Worm (Caenorhabditis elegans) whole organism, L3 larva: Measurements from ENCODE around the gene Y110A2AL.2.

ENCODE experiments used
- ZK546.5 ChIP-seq: sonication (generic microtip); optimal IDR thresholded peaks from 2 replicates; lab custom pipeline; 2017; ENCODE audit warnings: missing biosample characterization, missing genetic modification characterization
- ama-1 ChIP-seq: fragments of 150-350 bp; optimal IDR thresholded peaks from 2 replicates; lab custom pipeline; 2018
- ceh-28 ChIP-seq: fragments of 150-350 bp; optimal IDR thresholded peaks from 2 replicates; lab custom pipeline; 2014; ENCODE audit warnings: missing biosample characterization, missing genetic modification reagents, missing genetic modification characterization
- eor-1 ChIP-seq, 2 experiments: fragments of 150-350 bp; optimal IDR thresholded peaks; 2 replicates each; lab custom pipeline; 2014 to 2018; ENCODE audit warnings: missing biosample characterization in 2 of 2, missing genetic modification characterization in 2 of 2
- fkh-10 ChIP-seq: sonication (generic microtip); optimal IDR thresholded peaks from 2 replicates; lab custom pipeline; 2017; ENCODE audit warnings: missing biosample characterization, missing genetic modification reagents, missing genetic modification characterization
- nfya-1 ChIP-seq: sonication (generic microtip); optimal IDR thresholded peaks from 2 replicates; lab custom pipeline; 2017; ENCODE audit warnings: missing genetic modification characterization, mild to moderate bottlenecking, missing compliant biosample characterization, antibody characterized with exemption, moderate library complexity; ENCODE audit not compliant: insufficient read depth
- nhr-237 ChIP-seq: fragments of 150-350 bp; optimal IDR thresholded peaks from 2 replicates; lab custom pipeline; 2014; ENCODE audit warnings: missing biosample characterization, missing genetic modification characterization
- nhr-28 ChIP-seq: fragments of 150-350 bp; optimal IDR thresholded peaks from 2 replicates; lab custom pipeline; 2014; ENCODE audit warnings: missing biosample characterization, missing genetic modification characterization
- nhr-76 ChIP-seq: fragments of 150-350 bp; sonication (generic microtip); optimal IDR thresholded peaks from 5 replicates; lab custom pipeline; 2014; ENCODE audit warnings: missing biosample characterization, missing genetic modification characterization
- snpc-4 ChIP-seq: fragments of 150-350 bp; optimal IDR thresholded peaks from 2 replicates; lab custom pipeline; 2014; ENCODE audit warnings: missing biosample characterization, missing genetic modification characterization
- zag-1 ChIP-seq: fragments of 150-350 bp; optimal IDR thresholded peaks from 2 replicates; lab custom pipeline; 2014; ENCODE audit warnings: missing biosample characterization, missing genetic modification characterization

DNA sequence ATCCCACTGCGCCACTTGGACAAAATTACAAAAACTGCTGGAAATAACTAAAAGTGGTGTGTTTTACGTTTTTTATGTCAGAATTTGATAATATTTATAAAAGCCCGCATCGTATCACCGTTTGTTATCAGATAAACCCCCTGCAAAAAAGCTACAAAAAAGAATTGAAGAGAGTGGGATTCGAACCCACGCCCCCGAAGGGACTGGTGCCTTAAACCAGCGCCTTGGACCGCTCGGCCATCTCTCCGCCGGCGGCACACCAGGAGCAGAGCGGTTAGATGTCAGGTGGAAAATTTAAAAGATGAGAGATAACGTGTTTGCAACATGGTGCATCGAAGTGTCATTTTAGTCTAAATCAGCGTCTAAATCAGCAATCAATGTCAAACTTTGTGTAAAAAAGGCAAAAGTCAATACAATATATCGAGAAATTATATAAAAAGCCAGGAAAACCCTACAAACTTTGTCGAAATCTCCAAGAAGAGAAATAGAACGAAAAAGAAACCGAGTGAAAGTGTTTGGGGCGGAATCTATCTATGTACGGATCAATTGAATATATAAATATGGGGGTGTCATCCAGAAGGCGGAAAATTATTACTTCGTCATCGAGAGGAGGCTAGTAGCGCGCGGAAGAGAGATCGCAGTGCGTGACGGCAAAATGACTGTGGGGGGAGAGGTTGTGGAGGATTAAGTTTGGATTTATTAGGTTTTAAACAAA, 6.3 kb upstream of the Y110A2AL.2 start:
- no peak for TF ChIP-seq ceh-28
- no peak for TF ChIP-seq snpc-4 (tag; lab: Kevin White, UChicago)
- TF ChIP-seq eor-1 (tag; optimal IDR thresholded peaks at IDR 0.05; lab: Kevin White, UChicago): no peak
- TF ChIP-seq zag-1 (tag; lab: Kevin White, UChicago): no peak
- no peak for TF ChIP-seq ZK546.5
- TF ChIP-seq nhr-76 (tag; lab: Kevin White, UChicago): no peak
- no peak for TF ChIP-seq ama-1 (lab: Kevin White, UChicago)
- TF ChIP-seq nhr-237 (tag; lab: Kevin White, UChicago): no peak
- TF ChIP-seq nfya-1 (tag; lab: Kevin White, UChicago): no peak
- TF ChIP-seq fkh-10 (GFP tag; lab: Kevin White, UChicago): no peak
- no peak for TF ChIP-seq nhr-28 (tag; lab: Kevin White, UChicago)
